Worm (Caenorhabditis elegans): ENCODE data around the gene irld-67.

Gene irld-67

ce11 chrII:2967064-2967463 is 32.8 kb upstream of the irld-67 start:
- TF ChIP-seq sma-9 (GFP tag; optimal IDR thresholded peaks at IDR 0.05) = peak; percentile 8
- TF ChIP-seq sma-9 (tag; optimal IDR thresholded peaks at IDR 0.05) = no peak
- TF ChIP-seq nhr-237 (tag; optimal IDR thresholded peaks at IDR 0.05) = no peak
- no peak for TF ChIP-seq unc-62 (GFP tag; optimal IDR thresholded peaks at IDR 0.05)
- no peak for TF ChIP-seq nhr-6 (tag; optimal IDR thresholded peaks at IDR 0.05)
- TF ChIP-seq F13H6.1 (tag; optimal IDR thresholded peaks at IDR 0.05) = peak; percentile 74
- TF ChIP-seq fos-1 (tag; optimal IDR thresholded peaks at IDR 0.05) = no peak
- TF ChIP-seq ZK546.5 (tag; optimal IDR thresholded peaks at IDR 0.05) = no peak
- TF ChIP-seq snpc-4 (tag; optimal IDR thresholded peaks at IDR 0.05) = no peak
- TF ChIP-seq elt-1 (tag; optimal IDR thresholded peaks at IDR 0.05) = no peak

ce11 chrII:2966350-2966749 is 32.1 kb upstream of the irld-67 start:
- TF ChIP-seq mab-5 (tag; optimal IDR thresholded peaks at IDR 0.05) (no peak), sma-3 (GFP tag; optimal IDR thresholded peaks at IDR 0.05) (no peak), nhr-25 (tag; optimal IDR thresholded peaks at IDR 0.05) (no peak), mdl-1 (tag; optimal IDR thresholded peaks at IDR 0.05) (no peak), ZK546.5 (tag; optimal IDR thresholded peaks at IDR 0.05) (no peak), unc-62 (GFP tag; optimal IDR thresholded peaks at IDR 0.05) (no peak), unc-39 (tag; optimal IDR thresholded peaks at IDR 0.05) (no peak)

ce11 chrII:2965215-2965998 is 31.2 kb upstream of the irld-67 start:
- TF ChIP-seq R02D3.7 (tag; optimal IDR thresholded peaks at IDR 0.05) (no peak), crh-2 (tag; optimal IDR thresholded peaks at IDR 0.05) (no peak), ztf-11 (tag; optimal IDR thresholded peaks at IDR 0.05) (no peak), F13H6.1 (tag; optimal IDR thresholded peaks at IDR 0.05) (no peak), ama-1 (optimal IDR thresholded peaks at IDR 0.05) (no peak), peb-1 (tag; optimal IDR thresholded peaks at IDR 0.05) (no peak), lin-13 (GFP tag; optimal IDR thresholded peaks at IDR 0.05) (no peak), dmd-4 (tag; optimal IDR thresholded peaks at IDR 0.05) (no peak), nhr-25 (tag; optimal IDR thresholded peaks at IDR 0.05) (no peak), unc-55 (GFP tag; optimal IDR thresholded peaks at IDR 0.05) (no peak)

- TF ChIP-seq elt-1 (tag; optimal IDR thresholded peaks at IDR 0.05) = no peak
- TF ChIP-seq ama-1 (optimal IDR thresholded peaks at IDR 0.05) = no peak
- TF ChIP-seq nhr-25 (tag; optimal IDR thresholded peaks at IDR 0.05) = no peak
- no peak for TF ChIP-seq zag-1 (tag; optimal IDR thresholded peaks at IDR 0.05)
- no peak for TF ChIP-seq blmp-1 (tag; optimal IDR thresholded peaks at IDR 0.05; ENCODE audit: insufficient read depth)
- no peak for TF ChIP-seq lin-11 (tag; optimal IDR thresholded peaks at IDR 0.05)
These were observed 29.4 kb upstream of the irld-67 start for ce11 chrII:2963619-2964018.

ce11 chrII:2962531-2963164 is 28.4 kb upstream of the irld-67 start:
- no peak for TF ChIP-seq R02D3.7 (tag; optimal IDR thresholded peaks at IDR 0.05)
- TF ChIP-seq lin-11 (tag; optimal IDR thresholded peaks at IDR 0.05) = peak; percentile 7
- no peak for TF ChIP-seq peb-1 (tag; optimal IDR thresholded peaks at IDR 0.05)
- TF ChIP-seq fos-1 (tag; optimal IDR thresholded peaks at IDR 0.05) = no peak
- TF ChIP-seq blmp-1 (tag; optimal IDR thresholded peaks at IDR 0.05; ENCODE audit: insufficient read depth) = no peak
- peak; percentile 97 to 98 for TF ChIP-seq mdl-1 (tag; optimal IDR thresholded peaks at IDR 0.05)
- TF ChIP-seq lin-39 (tag; optimal IDR thresholded peaks at IDR 0.05) = no peak
- TF ChIP-seq sma-9 (GFP tag; optimal IDR thresholded peaks at IDR 0.05) = peak; percentile 79
- TF ChIP-seq sma-9 (tag; optimal IDR thresholded peaks at IDR 0.05) = no peak
- TF ChIP-seq Y55F3AM.14 (GFP tag; optimal IDR thresholded peaks at IDR 0.05) = peak; percentile 46
- peak; percentile 81 for TF ChIP-seq zag-1 (tag; optimal IDR thresholded peaks at IDR 0.05)
- no peak for TF ChIP-seq nhr-12 (tag; optimal IDR thresholded peaks at IDR 0.05)
- TF ChIP-seq unc-39 (tag; optimal IDR thresholded peaks at IDR 0.05) = no peak
- TF ChIP-seq sma-3 (GFP tag; optimal IDR thresholded peaks at IDR 0.05) = no peak
- no peak for TF ChIP-seq mbf-1 (tag; optimal IDR thresholded peaks at IDR 0.05)
- TF ChIP-seq crh-2 (tag; optimal IDR thresholded peaks at IDR 0.05) = peak; percentile 40
- TF ChIP-seq mab-5 (tag; optimal IDR thresholded peaks at IDR 0.05) = peak; percentile 31
- TF ChIP-seq lin-13 (GFP tag; optimal IDR thresholded peaks at IDR 0.05) = no peak
- TF ChIP-seq ceh-16 (tag; optimal IDR thresholded peaks at IDR 0.05) = no peak
- TF ChIP-seq lsy-2 (tag; optimal IDR thresholded peaks at IDR 0.05) = no peak
- peak; percentile 47 for TF ChIP-seq unc-55 (GFP tag; optimal IDR thresholded peaks at IDR 0.05)
- TF ChIP-seq F13H6.1 (tag; optimal IDR thresholded peaks at IDR 0.05) = peak; percentile 57
- TF ChIP-seq elt-3 (tag; optimal IDR thresholded peaks at IDR 0.05) = no peak
- TF ChIP-seq ztf-11 (tag; optimal IDR thresholded peaks at IDR 0.05) = no peak
- TF ChIP-seq C34F6.9 (tag; optimal IDR thresholded peaks at IDR 0.05) = peak; percentile 41

All from whole organism, L2 larva.